Worm (Caenorhabditis elegans) whole organism, L2 larva: ENCODE data around the gene srh-180.

Experiments
- ZK546.5 ChIP-seq: sonication (generic microtip); optimal IDR thresholded peaks from 2 replicates; lab custom pipeline; 2017; ENCODE audit warnings: missing biosample characterization, missing genetic modification characterization
- ama-1 ChIP-seq: fragments of 150-350 bp; optimal IDR thresholded peaks from 2 replicates; lab custom pipeline; 2018; ENCODE audit warnings: inconsistent platforms
- ceh-16 ChIP-seq: fragments of 150-350 bp; optimal IDR thresholded peaks from 2 replicates; lab custom pipeline; 2014; ENCODE audit warnings: missing biosample characterization, missing genetic modification characterization
- egl-27 ChIP-seq: sonication (generic microtip); optimal IDR thresholded peaks from 3 replicates; lab custom pipeline; 2017; ENCODE audit warnings: missing biosample characterization, missing genetic modification reagents, missing genetic modification characterization
- elt-1 ChIP-seq: fragments of 150-350 bp; optimal IDR thresholded peaks from 2 replicates; lab custom pipeline; 2014; ENCODE audit warnings: missing biosample characterization, missing genetic modification characterization
- lin-39 ChIP-seq: fragments of 150-350 bp; optimal IDR thresholded peaks from 2 replicates; lab custom pipeline; 2014; ENCODE audit warnings: missing biosample characterization, missing genetic modification reagents, missing genetic modification characterization
- nhr-10 ChIP-seq: sonication (generic microtip); optimal IDR thresholded peaks from 2 replicates; lab custom pipeline; 2017; ENCODE audit warnings: missing biosample characterization, missing genetic modification characterization
- sem-4 ChIP-seq: fragments of 150-350 bp; optimal IDR thresholded peaks from 2 replicates; lab custom pipeline; 2014; ENCODE audit warnings: missing biosample characterization, missing genetic modification reagents, missing genetic modification characterization
- unc-62 ChIP-seq: fragments of 150-350 bp; optimal IDR thresholded peaks from 2 replicates; lab custom pipeline; 2014; ENCODE audit warnings: missing biosample characterization, missing genetic modification reagents, missing genetic modification characterization
- ztf-4 ChIP-seq: fragments of 150-350 bp; optimal IDR thresholded peaks from 2 replicates; lab custom pipeline; 2014; ENCODE audit warnings: missing biosample characterization, missing genetic modification characterization

DNA sequence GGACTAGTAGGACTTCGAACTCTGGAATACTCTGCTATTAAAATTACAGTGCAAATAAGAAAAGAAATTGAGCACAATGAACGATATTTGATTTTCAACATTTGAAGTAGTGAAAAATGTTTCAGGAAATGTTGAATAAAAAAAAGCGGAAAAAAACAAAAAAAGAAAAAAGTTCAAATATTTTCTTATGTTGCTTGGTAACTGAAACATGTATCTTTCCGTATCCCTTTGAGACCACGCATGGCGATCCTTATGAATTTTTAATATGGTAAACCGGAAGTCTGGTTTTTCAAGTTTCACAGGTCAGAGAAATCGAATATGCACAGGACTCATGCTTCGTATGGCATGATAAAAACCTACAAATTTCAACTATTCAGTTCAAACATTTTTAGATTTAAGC lies 29.7 kb upstream of the srh-180 start, which contains the start of gene F28G4.3:
- TF ChIP-seq egl-27 (tag; lab: Kevin White, UChicago) = no peak
- no peak for TF ChIP-seq elt-1
- TF ChIP-seq lin-39 (tag; lab: Kevin White, UChicago) = no peak
- TF ChIP-seq ztf-4 (tag; lab: Kevin White, UChicago) = no peak
- no peak for TF ChIP-seq ceh-16 (tag; lab: Kevin White, UChicago)
- no peak for TF ChIP-seq ZK546.5
- TF ChIP-seq unc-62 (GFP tag; lab: Kevin White, UChicago) = no peak
- no peak for TF ChIP-seq ama-1 (lab: Kevin White, UChicago)
- no peak for TF ChIP-seq sem-4 (tag; lab: Kevin White, UChicago)
- TF ChIP-seq nhr-10 (tag; lab: Kevin White, UChicago) = no peak
